Fruit fly (Drosophila melanogaster) whole organism, embryonic: Measurements from ENCODE around the gene Fie.

Experiments
- Awh ChIP-seq: fragments of 200-800 bp; sonication (Bioruptor generic); IDR thresholded peaks from 2 replicates; pipeline ENCODE4, ENCODE4 v1.3.6; 2022; ENCODE audit warnings: missing biosample characterization, missing genetic modification characterization
- C15 ChIP-seq: fragments of 200-800 bp; sonication (Bioruptor generic); IDR thresholded peaks from 3 replicates; pipeline ENCODE4 v1.3.6; 2022; ENCODE audit warnings: missing biosample characterization, missing genetic modification characterization
- CG11723 ChIP-seq: fragments of 200-800 bp; sonication (Bioruptor generic); optimal IDR thresholded peaks from 2 replicates; lab custom pipeline; 2017; ENCODE audit warnings: missing biosample characterization, mild to moderate bottlenecking, missing genetic modification characterization
- CG1233 ChIP-seq: fragments of 200-800 bp; sonication (Bioruptor generic); optimal IDR thresholded peaks from 4 replicates; lab custom pipeline; 2018; ENCODE audit warnings: missing biosample characterization, mild to moderate bottlenecking, missing genetic modification characterization
- CG13624 ChIP-seq: fragments of 200-800 bp; sonication (Bioruptor generic); optimal IDR thresholded peaks from 2 replicates; lab custom pipeline; 2016; ENCODE audit warnings: missing biosample characterization, missing genetic modification characterization
- CG14014 ChIP-seq: fragments of 200-800 bp; sonication (Bioruptor generic); IDR thresholded peaks from 2 replicates; pipeline ENCODE4 v1.3.6; 2022; ENCODE audit warnings: missing biosample characterization, missing genetic modification characterization
- CG1832 ChIP-seq: fragments of 200-800 bp; sonication (Bioruptor generic); optimal IDR thresholded peaks from 2 replicates; lab custom pipeline; 2017; ENCODE audit warnings: missing biosample characterization, mild to moderate bottlenecking, missing genetic modification characterization, inconsistent platforms
- CG2202 ChIP-seq: fragments of 200-800 bp; sonication (Bioruptor generic); optimal IDR thresholded peaks from 2 replicates; lab custom pipeline; 2018; ENCODE audit warnings: missing biosample characterization, mild to moderate bottlenecking, missing genetic modification characterization
- CG3726 ChIP-seq: fragments of 200-800 bp; sonication (Bioruptor generic); IDR thresholded peaks from 3 replicates; pipeline ENCODE4, ENCODE4 v1.3.6; 2022; ENCODE audit warnings: missing biosample characterization, missing genetic modification characterization
- CG4730 ChIP-seq: fragments of 200-800 bp; sonication (Bioruptor generic); IDR thresholded peaks from 2 replicates; pipeline ENCODE4 v1.3.6; 2022; ENCODE audit warnings: missing biosample characterization, missing genetic modification characterization
- CG6683 ChIP-seq: fragments of 200-800 bp; sonication (Bioruptor generic); optimal IDR thresholded peaks from 2 replicates; lab custom pipeline; 2017; ENCODE audit warnings: missing biosample characterization, mild to moderate bottlenecking, missing genetic modification characterization, missing genetic modification reagents
- CG6791 ChIP-seq: fragments of 200-800 bp; sonication (Bioruptor generic); IDR thresholded peaks from 3 replicates; pipeline ENCODE4 v1.3.6; 2022; ENCODE audit warnings: missing biosample characterization, missing genetic modification characterization; ENCODE audit not compliant: partially characterized antibody
- CG7271 ChIP-seq: fragments of 200-800 bp; sonication (Bioruptor generic); optimal IDR thresholded peaks from 2 replicates; lab custom pipeline; 2018; ENCODE audit warnings: missing biosample characterization, mild to moderate bottlenecking, missing genetic modification characterization, moderate library complexity
- CG7556 ChIP-seq: fragments of 200-800 bp; sonication (Bioruptor generic); optimal IDR thresholded peaks from 2 replicates; lab custom pipeline; 2017; ENCODE audit warnings: missing biosample characterization, mild to moderate bottlenecking, missing genetic modification characterization
- CG8089 ChIP-seq: fragments of 200-800 bp; sonication (Bioruptor generic); optimal IDR thresholded peaks from 3 replicates; lab custom pipeline; 2016; ENCODE audit warnings: missing biosample characterization, missing genetic modification characterization
- CG8359 ChIP-seq: fragments of 200-800 bp; sonication (Bioruptor generic); optimal IDR thresholded peaks from 2 replicates; lab custom pipeline; 2017; ENCODE audit warnings: missing biosample characterization, mild to moderate bottlenecking, missing genetic modification characterization, borderline replicate concordance
- CG8388 ChIP-seq: fragments of 200-800 bp; sonication (Bioruptor generic); optimal IDR thresholded peaks from 2 replicates; lab custom pipeline; 2019; ENCODE audit warnings: missing biosample characterization, mild to moderate bottlenecking, missing genetic modification characterization, moderate library complexity
- CG8765 ChIP-seq: fragments of 200-800 bp; sonication (Bioruptor generic); IDR thresholded peaks from 2 replicates; pipeline ENCODE4 v1.3.6; 2022; ENCODE audit warnings: missing biosample characterization, missing genetic modification characterization
- CkIIα-i1 ChIP-seq: fragments of 200-800 bp; sonication (Bioruptor generic); IDR thresholded peaks from 2 replicates; pipeline ENCODE4 v1.3.6; 2022; ENCODE audit warnings: missing biosample characterization, missing genetic modification characterization
- Dbx ChIP-seq: fragments of 200-800 bp; sonication (Bioruptor generic); IDR thresholded peaks from 3 replicates; pipeline ENCODE4 v1.3.6; 2022; ENCODE audit warnings: missing biosample characterization, missing genetic modification characterization
- Drgx ChIP-seq: fragments of 200-800 bp; sonication (Bioruptor generic); IDR thresholded peaks from 2 replicates; pipeline ENCODE4 v1.3.6; 2022; ENCODE audit warnings: missing biosample characterization, missing genetic modification characterization
- Fer1 ChIP-seq: fragments of 200-800 bp; sonication (Bioruptor generic); optimal IDR thresholded peaks from 2 replicates; lab custom pipeline; 2017; ENCODE audit warnings: missing biosample characterization, mild to moderate bottlenecking, missing genetic modification characterization
- Gug ChIP-seq: fragments of 200-800 bp; sonication (Bioruptor generic); IDR thresholded peaks from 4 replicates; pipeline ENCODE4 v1.3.6; 2022; ENCODE audit warnings: missing biosample characterization, missing genetic modification characterization
- HLH3B ChIP-seq: fragments of 200-800 bp; sonication (Bioruptor generic); IDR thresholded peaks from 2 replicates; pipeline ENCODE4 v1.3.6; 2022; ENCODE audit warnings: missing biosample characterization, missing genetic modification characterization
- HLH4C ChIP-seq: fragments of 200-800 bp; sonication (Bioruptor generic); IDR thresholded peaks from 3 replicates; pipeline ENCODE4 v1.3.6; 2022; ENCODE audit warnings: missing biosample characterization, missing genetic modification characterization; ENCODE audit not compliant: partially characterized antibody
- Hr3 ChIP-seq: fragments of 200-800 bp; sonication (Bioruptor generic); optimal IDR thresholded peaks from 3 replicates; lab custom pipeline; 2016; ENCODE audit warnings: missing biosample characterization, missing genetic modification characterization
- MESR4 ChIP-seq: fragments of 200-800 bp; sonication (Bioruptor generic); optimal IDR thresholded peaks from 2 replicates; lab custom pipeline; 2018; ENCODE audit warnings: missing biosample characterization, mild to moderate bottlenecking, missing genetic modification characterization, moderate library complexity
- Meics ChIP-seq: fragments of 200-800 bp; sonication (Bioruptor generic); optimal IDR thresholded peaks from 2 replicates; lab custom pipeline; 2017; ENCODE audit warnings: missing biosample characterization, mild to moderate bottlenecking, missing genetic modification characterization
- NfI ChIP-seq: fragments of 200-800 bp; sonication (Bioruptor generic); optimal IDR thresholded peaks from 3 replicates; lab custom pipeline; 2018; ENCODE audit warnings: missing biosample characterization, mild to moderate bottlenecking, missing genetic modification characterization, moderate library complexity
- Six4 ChIP-seq: fragments of 200-800 bp; sonication (Bioruptor generic); optimal IDR thresholded peaks from 2 replicates; lab custom pipeline; 2016; ENCODE audit warnings: missing biosample characterization, missing genetic modification characterization
- Xbp1 ChIP-seq: fragments of 200-800 bp; sonication (Bioruptor generic); optimal IDR thresholded peaks from 3 replicates; lab custom pipeline; 2016; ENCODE audit warnings: missing biosample characterization, mild to moderate bottlenecking, missing genetic modification characterization
- abd-A ChIP-seq: fragments of 200-800 bp; sonication (Bioruptor generic); optimal IDR thresholded peaks from 3 replicates; lab custom pipeline; 2019; ENCODE audit warnings: missing biosample characterization, mild to moderate bottlenecking, missing genetic modification characterization, moderate library complexity
- ara ChIP-seq: fragments of 200-800 bp; sonication (Bioruptor generic); IDR thresholded peaks from 2 replicates; pipeline ENCODE4 v1.3.6; 2022; ENCODE audit warnings: missing biosample characterization, missing genetic modification characterization
- ase ChIP-seq: fragments of 200-800 bp; sonication (Bioruptor generic); IDR thresholded peaks from 3 replicates; pipeline ENCODE4 v1.3.6; 2022; ENCODE audit warnings: missing biosample characterization, missing genetic modification characterization
- az2 ChIP-seq: fragments of 200-800 bp; sonication (Bioruptor generic); optimal IDR thresholded peaks from 3 replicates; lab custom pipeline; 2016; ENCODE audit warnings: missing biosample characterization, missing genetic modification characterization
- chinmo ChIP-seq: fragments of 200-800 bp; sonication (Bioruptor generic); IDR thresholded peaks from 4 replicates; pipeline ENCODE4 v1.3.6; 2022; ENCODE audit warnings: missing biosample characterization, missing genetic modification characterization; ENCODE audit not compliant: partially characterized antibody
- dmrt99B ChIP-seq: fragments of 200-800 bp; sonication (Bioruptor generic); optimal IDR thresholded peaks from 2 replicates; lab custom pipeline; 2018; ENCODE audit warnings: missing biosample characterization, mild to moderate bottlenecking, missing genetic modification characterization, moderate library complexity
- eve ChIP-seq, 2 experiments: fragments of >200 bp; optimal IDR thresholded peaks; 2 replicates each; lab custom pipeline; 2017; ENCODE audit warnings: missing biosample characterization in 2 of 2, missing genetic modification characterization in 2 of 2
- fd102C ChIP-seq: fragments of 200-800 bp; sonication (Bioruptor generic); optimal IDR thresholded peaks from 2 replicates; lab custom pipeline; 2018; ENCODE audit warnings: missing biosample characterization, mild to moderate bottlenecking, missing genetic modification characterization, moderate library complexity
- fu2 ChIP-seq: fragments of 200-800 bp; sonication (Bioruptor generic); optimal IDR thresholded peaks from 2 replicates; lab custom pipeline; 2016; ENCODE audit warnings: missing biosample characterization, missing genetic modification characterization
- gcm2 ChIP-seq: fragments of 200-800 bp; sonication (Bioruptor generic); optimal IDR thresholded peaks from 2 replicates; lab custom pipeline; 2016; ENCODE audit warnings: missing biosample characterization, missing genetic modification characterization
- kay ChIP-seq: fragments of 200-800 bp; sonication (Bioruptor generic); optimal IDR thresholded peaks from 2 replicates; lab custom pipeline; 2016; ENCODE audit warnings: missing biosample characterization, missing genetic modification characterization
- lab ChIP-seq: fragments of 200-800 bp; sonication (Bioruptor generic); optimal IDR thresholded peaks from 3 replicates; lab custom pipeline; 2017; ENCODE audit warnings: missing biosample characterization, missing genetic modification characterization, mild to moderate bottlenecking, moderate library complexity, missing genetic modification reagents
- lilli ChIP-seq: fragments of 200-800 bp; sonication (Bioruptor generic); optimal IDR thresholded peaks from 3 replicates; lab custom pipeline; 2016; ENCODE audit warnings: missing biosample characterization, missing genetic modification characterization
- nmo ChIP-seq: fragments of 200-800 bp; sonication (Bioruptor generic); optimal IDR thresholded peaks from 2 replicates; lab custom pipeline; 2018; ENCODE audit warnings: missing biosample characterization, mild to moderate bottlenecking, missing genetic modification characterization, moderate library complexity
- onecut ChIP-seq: fragments of 200-800 bp; sonication (Bioruptor generic); IDR thresholded peaks from 2 replicates; pipeline ENCODE4 v1.3.6; 2022; ENCODE audit warnings: missing biosample characterization, missing genetic modification characterization
- pum ChIP-seq: fragments of 200-800 bp; sonication (Bioruptor generic); optimal IDR thresholded peaks from 2 replicates; lab custom pipeline; 2016; ENCODE audit warnings: missing biosample characterization, missing genetic modification characterization
- repo ChIP-seq: fragments of 200-800 bp; sonication (Bioruptor generic); optimal IDR thresholded peaks from 2 replicates; lab custom pipeline; 2016; ENCODE audit warnings: missing biosample characterization, missing genetic modification characterization
- scrt ChIP-seq: fragments of 200-800 bp; sonication (Bioruptor generic); optimal IDR thresholded peaks from 2 replicates; lab custom pipeline; 2018; ENCODE audit warnings: missing biosample characterization, mild to moderate bottlenecking, missing genetic modification characterization, moderate library complexity
- ssp ChIP-seq: fragments of 200-800 bp; sonication (Bioruptor generic); IDR thresholded peaks from 2 replicates; pipeline ENCODE4 v1.3.6; 2022; ENCODE audit warnings: missing biosample characterization, missing genetic modification characterization
- vvl ChIP-seq: fragments of 200-800 bp; sonication (Bioruptor generic); IDR thresholded peaks from 2 replicates; pipeline ENCODE4 v1.3.6; 2022; ENCODE audit warnings: missing biosample characterization, missing genetic modification characterization

Gene Fie

dm6 chr3L:3875004-3875403, 17.4 kb upstream of the Fie start (continued):
- peak; percentile 64; the same call in 1 of the 2 replicates for TF ChIP-seq ara (GFP tag; lab: Robert Waterston, UW)
- TF ChIP-seq Gug (GFP tag; lab: Robert Waterston, UW) = peak; percentile 22; the same call in 1 of the 4 replicates
- TF ChIP-seq kay (GFP tag; lab: Kevin White, UChicago) = no peak
- no peak for TF ChIP-seq CkIIα-i1
- TF ChIP-seq ase (GFP tag; lab: Robert Waterston, UW) = 0 out of 3 replicates have a peak, but pooled peaks have one; percentile 23
- TF ChIP-seq Hr3 = peak; percentile 10
- TF ChIP-seq fd102C (GFP tag; lab: Kevin White, UChicago) = peak; percentile 36
- no peak for TF ChIP-seq CG6683
- TF ChIP-seq Dbx = no peak
- no peak for TF ChIP-seq CG1233 (GFP tag; lab: Kevin White, UChicago)
- peak; percentile 54 for TF ChIP-seq pum (GFP tag; lab: Kevin White, UChicago)
- TF ChIP-seq CG2202 (tag; lab: Kevin White, UChicago) = peak; percentile 35
- peak; percentile 59 for TF ChIP-seq az2 (GFP tag; lab: Kevin White, UChicago)
- TF ChIP-seq ssp (GFP tag; lab: Robert Waterston, UW) = peak; percentile 24; the same call in 1 of the 2 replicates
- TF ChIP-seq CG14014 (GFP tag; lab: Robert Waterston, UW) = no peak
- TF ChIP-seq dmrt99B (tag; lab: Kevin White, UChicago) = peak; percentile 45
- TF ChIP-seq C15 = no peak
- TF ChIP-seq CG11723 (GFP tag; lab: Kevin White, UChicago) = no peak
- peak; percentile 16 for TF ChIP-seq lilli (GFP tag; lab: Kevin White, UChicago)
- peak in 1 of 2 experiments; percentile 47 for TF ChIP-seq eve (GFP tag; optimal IDR thresholded peaks at IDR 0.05; lab: Kevin White, UChicago)
- peak; percentile 69; the same call in 1 of the 2 replicates for TF ChIP-seq CG8765
- TF ChIP-seq, all 482 proteins: peak for 131

dm6 chr3L:3875996-3876395, 16.4 kb upstream of the Fie start:
- TF ChIP-seq CG8388 (GFP tag; lab: Kevin White, UChicago) (no peak), HLH3B (no peak), Awh (GFP tag; lab: Robert Waterston, UW) (peak; percentile 67; the same call in 1 of the 2 replicates), eve (GFP tag; optimal IDR thresholded peaks at IDR 0.05; lab: Kevin White, UChicago) (peak in 1 of 2 experiments; percentile 23), CG8359 (GFP tag; lab: Kevin White, UChicago) (no peak), Six4 (no peak), CG3726 (no peak), CG6791 (no peak), CG8089 (GFP tag; lab: Kevin White, UChicago) (no peak), CG4730 (GFP tag; lab: Robert Waterston, UW) (no peak), Drgx (GFP tag; lab: Robert Waterston, UW) (no peak), scrt (GFP tag; lab: Kevin White, UChicago) (no peak), lab (no peak), Xbp1 (no peak), repo (GFP tag; lab: Kevin White, UChicago) (no peak), vvl (GFP tag; lab: Robert Waterston, UW) (peak; percentile 55), CG7271 (tag; lab: Kevin White, UChicago) (no peak), fu2 (GFP tag; lab: Kevin White, UChicago) (no peak), CG13624 (GFP tag; lab: Kevin White, UChicago) (no peak), NfI (no peak), nmo (no peak), gcm2 (GFP tag; lab: Kevin White, UChicago) (no peak), MESR4 (GFP tag; lab: Kevin White, UChicago) (no peak), Meics (GFP tag; lab: Kevin White, UChicago) (no peak), abd-A (tag; lab: Kevin White, UChicago) (peak; percentile 57), onecut (GFP tag; lab: Robert Waterston, UW) (peak; percentile 37), CG1832 (GFP tag; lab: Kevin White, UChicago) (no peak), chinmo (0 out of 4 replicates have a peak, but pooled peaks have one; percentile 60), HLH4C (GFP tag; lab: Robert Waterston, UW) (no peak), Fer1 (no peak), CG7556 (GFP tag; lab: Kevin White, UChicago) (no peak)
